Worm (Caenorhabditis elegans) whole organism, young adult: ENCODE data around the gene C18D11.1.
A peak's percentile ranks its signal among the peaks of the same experiment; 100 is the strongest.

ENCODE experiments used
- B0019.2 ChIP-seq: fragments of 200-800 bp; sonication (Bioruptor generic); conservative IDR thresholded peaks from 2 replicates; pipeline ENCODE4 v1.3.6; 2022; ENCODE audit warnings: missing genetic modification reagents, missing genetic modification characterization, missing compliant biosample characterization
- B0035.1 ChIP-seq: sonication (generic microtip); optimal IDR thresholded peaks from 2 replicates; lab custom pipeline; 2016; ENCODE audit warnings: missing genetic modification characterization, mild to moderate bottlenecking, missing compliant biosample characterization, missing genotype, missing genetic modification reagents
- B0261.1 ChIP-seq: sonication (generic microtip); optimal IDR thresholded peaks from 2 replicates; lab custom pipeline; 2016; ENCODE audit warnings: mild to moderate bottlenecking, missing genetic modification characterization, moderate library complexity, missing compliant biosample characterization
- C06A6.2 ChIP-seq: fragments of 200-800 bp; sonication (Bioruptor generic); conservative IDR thresholded peaks from 2 replicates; pipeline ENCODE4 v1.3.6; 2022; ENCODE audit warnings: missing genetic modification characterization, missing compliant biosample characterization
- F23B12.7 ChIP-seq: sonication (generic microtip); optimal IDR thresholded peaks from 2 replicates; lab custom pipeline; 2017; ENCODE audit warnings: missing genetic modification characterization, mild to moderate bottlenecking, missing compliant biosample characterization, antibody characterized with exemption, moderate library complexity; ENCODE audit not compliant: insufficient read depth
- F39B2.1 ChIP-seq: fragments of 200-800 bp; sonication (Bioruptor generic); IDR thresholded peaks from 2 replicates; pipeline ENCODE4 v1.3.6; 2022; ENCODE audit warnings: missing genetic modification reagents, missing genetic modification characterization, missing compliant biosample characterization
- akir-1 ChIP-seq: fragments of 200-800 bp; sonication (Bioruptor generic); optimal IDR thresholded peaks from 2 replicates; lab custom pipeline; 2018; ENCODE audit warnings: mild to moderate bottlenecking, missing genetic modification characterization, moderate library complexity, missing compliant biosample characterization
- attf-6 ChIP-seq: fragments of 200-800 bp; sonication (Bioruptor generic); IDR thresholded peaks from 2 replicates; pipeline ENCODE4 v1.3.6; 2022; ENCODE audit warnings: missing genetic modification reagents, missing genetic modification characterization, missing compliant biosample characterization
- efl-1 ChIP-seq: fragments of 150-350 bp; optimal IDR thresholded peaks from 2 replicates; lab custom pipeline; 2014; ENCODE audit warnings: missing biosample characterization, missing genetic modification reagents, missing genetic modification characterization
- ets-4 ChIP-seq: fragments of 200-800 bp; sonication (Bioruptor generic); optimal IDR thresholded peaks from 2 replicates; lab custom pipeline; 2018; ENCODE audit warnings: mild to moderate bottlenecking, missing genetic modification characterization, missing compliant biosample characterization
- mel-28 ChIP-seq: sonication (generic microtip); optimal IDR thresholded peaks from 2 replicates; lab custom pipeline; 2016; ENCODE audit warnings: borderline replicate concordance, mild to moderate bottlenecking, missing genetic modification characterization, missing compliant biosample characterization
- mes-4 ChIP-seq: sonication (generic microtip); optimal IDR thresholded peaks from 2 replicates; lab custom pipeline; 2016; ENCODE audit warnings: missing genotype, missing genetic modification characterization, missing compliant biosample characterization
- nfyb-1 ChIP-seq: fragments of 200-800 bp; sonication (Bioruptor generic); IDR thresholded peaks from 2 replicates; pipeline ENCODE4 v1.3.6; 2022; ENCODE audit warnings: missing genetic modification reagents, missing genetic modification characterization, missing compliant biosample characterization
- nhr-90 ChIP-seq: sonication (generic microtip); optimal IDR thresholded peaks from 2 replicates; lab custom pipeline; 2016; ENCODE audit warnings: missing genotype, mild to moderate bottlenecking, missing genetic modification characterization, missing compliant biosample characterization
- rcor-1 ChIP-seq: fragments of 200-800 bp; sonication (Bioruptor generic); IDR thresholded peaks from 2 replicates; pipeline ENCODE4 v1.3.6; 2022; ENCODE audit warnings: missing genetic modification reagents, missing genetic modification characterization, missing compliant biosample characterization
- ztf-3 ChIP-seq: fragments of 200-800 bp; sonication (Bioruptor generic); optimal IDR thresholded peaks from 2 replicates; lab custom pipeline; 2018; ENCODE audit warnings: mild to moderate bottlenecking, missing genetic modification characterization, missing compliant biosample characterization

C18D11.1 gene

DNA sequence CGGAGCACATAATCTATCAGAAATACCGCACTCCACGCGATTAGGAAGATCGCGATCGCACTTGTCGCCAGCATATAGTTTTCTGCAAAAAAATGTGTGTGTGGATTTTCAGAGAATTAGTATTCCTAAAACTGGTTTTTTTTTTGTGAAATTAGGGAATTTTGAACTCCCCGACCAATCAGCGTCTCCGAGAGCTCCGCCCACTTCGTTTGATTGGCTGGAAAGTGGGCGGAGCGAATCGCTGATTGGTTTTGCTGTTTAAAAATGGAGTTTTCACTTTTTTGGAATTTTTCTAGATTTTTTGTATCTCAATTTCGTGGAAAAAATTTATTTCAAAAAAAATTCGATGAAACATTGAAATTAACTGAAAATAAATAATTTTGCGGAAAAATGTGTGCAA is 44.8 kb downstream of the C18D11.1 start:
- TF ChIP-seq nfyb-1 (GFP tag; lab: Robert Waterston, UW) = peak; percentile 52
- TF ChIP-seq attf-6 (GFP tag; lab: Robert Waterston, UW) = no peak

DNA sequence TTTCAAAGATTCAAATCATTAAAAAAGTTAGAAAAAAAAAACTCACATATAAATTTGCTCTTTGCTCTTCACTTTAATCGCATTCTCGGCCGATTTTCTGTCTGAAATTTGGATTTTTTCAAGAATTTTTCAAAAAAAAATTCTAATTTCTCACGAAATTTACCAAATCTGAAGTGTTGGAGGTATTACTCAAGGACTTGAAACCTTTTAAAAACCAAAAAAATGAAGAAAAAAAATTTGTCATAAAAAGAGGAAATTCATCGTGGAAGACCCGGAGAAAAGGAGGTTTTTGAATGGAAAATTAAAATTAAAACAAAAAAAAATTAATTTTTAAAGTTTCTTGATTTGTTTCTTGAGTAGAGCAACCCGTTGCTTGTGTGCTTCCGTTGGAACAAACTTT is 45.8 kb downstream of the C18D11.1 start, which contains the start of gene Y56A3A.2:
TSS of gene Y56A3A.2 (minus strand) at position 101 of the 400 bp plus-strand sequence.
- TF ChIP-seq B0261.1 (tag; lab: Kevin White, UChicago) (no peak), B0019.2 (GFP tag; lab: Robert Waterston, UW) (no peak), efl-1 (GFP tag; lab: Kevin White, UChicago) (no peak), rcor-1 (GFP tag; lab: Robert Waterston, UW) (no peak), akir-1 (no peak), C06A6.2 (no peak), F23B12.7 (tag; lab: Kevin White, UChicago) (no peak), mel-28 (tag; lab: Kevin White, UChicago) (no peak), B0035.1 (tag; lab: Kevin White, UChicago) (no peak), nhr-90 (no peak), ztf-3 (GFP tag; lab: Kevin White, UChicago) (no peak), mes-4 (no peak), ets-4 (GFP tag; lab: Kevin White, UChicago) (no peak)

DNA sequence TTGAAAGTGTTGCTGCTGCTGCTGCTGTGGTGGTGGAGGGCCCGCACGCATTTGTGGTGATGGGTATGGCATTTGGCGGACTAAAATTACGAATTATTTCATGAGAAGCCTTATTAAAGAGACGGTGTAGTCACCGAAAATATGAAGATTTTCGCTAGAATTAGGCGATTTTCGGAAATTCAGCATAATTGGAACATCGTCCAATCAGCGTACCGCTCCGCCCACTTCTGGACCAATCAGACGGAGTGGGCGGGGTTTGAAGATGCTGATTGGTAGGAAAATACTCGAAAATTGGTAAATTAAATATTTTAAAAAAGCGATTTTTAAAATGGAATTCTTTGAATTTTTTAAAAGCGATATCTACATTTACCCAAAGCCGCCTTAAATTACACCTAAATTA is 49.8 kb downstream of the C18D11.1 start:
- TF ChIP-seq F39B2.1 (GFP tag; lab: Robert Waterston, UW) (no peak), nfyb-1 (GFP tag; lab: Robert Waterston, UW) (peak; percentile 58; the same call in 1 of the 2 replicates)
